Worm (Caenorhabditis elegans): ENCODE data around the gene R07G3.7.

DNA sequence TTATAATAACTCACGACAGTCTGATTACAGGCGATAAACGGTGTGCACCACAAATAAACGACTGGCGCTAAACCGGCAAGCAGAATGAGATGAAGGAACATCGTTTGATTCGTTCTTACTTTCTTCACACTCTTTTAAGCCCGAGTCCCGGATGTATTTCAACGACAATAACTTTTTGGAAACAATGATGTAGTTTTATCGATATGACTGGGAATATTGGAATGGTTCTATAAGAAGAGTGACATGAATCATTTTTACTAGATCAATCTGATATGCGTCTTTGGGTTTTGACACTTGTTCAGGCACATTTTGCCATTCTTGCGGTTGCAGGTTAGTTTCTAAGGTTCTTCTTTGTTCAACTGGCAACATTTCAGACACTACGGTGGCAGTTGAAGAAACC is 52.0 kb downstream of the R07G3.7 start, which contains the start of the genes ZK1290.11 and ZK1290.1:
- TF ChIP-seq him-1 (tag; optimal IDR thresholded peaks at IDR 0.05) (no peak), dao-5 (tag; optimal IDR thresholded peaks at IDR 0.05) (no peak), W03F9.2 (tag; optimal IDR thresholded peaks at IDR 0.05) (no peak)
